Worm (Caenorhabditis elegans): Measurements from ENCODE around the gene cyp-13A5.

Gene cyp-13A5

DNA sequence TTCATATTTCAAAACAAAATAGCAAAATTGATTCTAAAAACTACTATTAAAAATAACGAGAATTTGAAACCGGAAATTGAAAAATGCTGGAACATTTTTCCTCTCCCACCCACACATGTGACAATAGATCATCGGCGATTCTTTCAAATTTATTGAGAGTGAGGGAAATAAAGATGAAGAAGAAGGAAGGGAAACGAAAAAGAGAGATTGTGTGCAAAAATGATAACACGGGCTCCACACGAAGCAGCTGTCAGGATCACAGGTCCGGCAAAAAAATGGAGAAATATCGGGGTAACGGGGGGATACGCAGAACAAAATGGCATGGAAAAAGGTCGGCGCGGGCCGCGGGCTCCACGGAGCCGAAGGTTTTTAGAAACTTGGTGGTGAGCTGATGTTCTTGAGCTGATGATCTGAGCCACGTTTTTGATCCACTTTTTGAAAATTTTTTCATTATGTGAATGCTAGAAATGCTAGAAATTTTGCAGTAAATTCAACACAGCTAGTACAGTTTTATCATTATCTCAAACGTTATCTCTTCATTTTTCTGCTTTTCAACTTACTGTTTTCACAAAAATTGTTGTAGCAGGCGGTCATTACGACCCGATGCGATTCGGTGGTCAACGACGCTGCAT is 42.4 kb downstream of the cyp-13A5 start, which contains the start of gene shk-1 (continued):
- TF ChIP-seq snpc-3.4 (tag; optimal IDR thresholded peaks at IDR 0.05): no peak

DNA sequence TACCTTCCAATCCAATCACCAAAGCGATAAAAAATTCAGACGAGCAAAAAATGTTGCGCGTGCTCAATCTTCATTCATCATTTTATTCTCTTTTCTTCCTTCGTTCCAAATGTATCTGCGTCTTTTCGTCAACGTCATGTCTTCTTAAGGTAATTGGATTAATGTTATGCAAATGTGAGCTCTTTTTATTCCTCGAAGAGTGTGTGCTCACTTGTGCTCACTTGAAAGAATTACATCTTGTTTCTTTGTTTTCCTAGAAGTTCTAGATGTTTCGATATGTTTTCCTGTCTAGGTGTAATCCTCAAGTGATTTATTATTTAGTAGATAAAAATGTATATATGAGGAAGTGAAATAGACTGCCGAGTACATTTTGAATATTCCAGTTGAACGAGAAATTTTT is 44.7 kb downstream of the cyp-13A5 start:
- no peak for TF ChIP-seq ceh-27 (GFP tag; optimal IDR thresholded peaks at IDR 0.05)
- TF ChIP-seq ztf-22 (GFP tag; optimal IDR thresholded peaks at IDR 0.05): no peak
- TF ChIP-seq repo-1 (tag; optimal IDR thresholded peaks at IDR 0.05): no peak
- no peak for TF ChIP-seq mxl-1 (tag; optimal IDR thresholded peaks at IDR 0.05)
- TF ChIP-seq F33H1.4 (GFP tag; IDR thresholded peaks at IDR 0.05): no peak
- no peak for TF ChIP-seq lsl-1 (GFP tag; optimal IDR thresholded peaks at IDR 0.05)
- TF ChIP-seq Y53F4B.3 (GFP tag; IDR thresholded peaks at IDR 0.05): no peak
- no peak for TF ChIP-seq hmg-1.2 (GFP tag; IDR thresholded peaks at IDR 0.05)
- no peak for TF ChIP-seq snpc-1.3 (tag; optimal IDR thresholded peaks at IDR 0.05; ENCODE audit: insufficient read depth)

DNA sequence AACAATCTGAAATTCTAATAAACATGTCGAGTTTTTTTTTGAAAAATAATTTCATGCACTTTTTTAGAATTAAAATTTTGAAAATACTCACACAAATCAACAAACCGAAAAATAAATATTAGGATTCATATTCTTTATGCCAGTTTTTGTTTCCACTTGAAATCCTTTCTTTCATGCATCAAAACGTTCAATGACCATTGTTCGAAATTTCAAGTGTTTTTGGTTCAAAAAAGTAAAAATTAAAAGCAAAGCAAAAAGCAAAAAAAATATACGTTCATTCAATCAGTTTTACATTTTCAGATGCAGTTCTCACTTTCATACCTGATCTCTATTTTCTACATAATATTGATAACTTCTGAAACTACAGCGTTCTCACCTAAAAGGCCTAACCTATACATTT is 46.4 kb downstream of the cyp-13A5 start, which contains the start of gene ZK1321.1:
Gene ZK1321.1, plus strand, starts transcription at position 301 of the 400 bp plus-strand sequence.
- TF ChIP-seq let-526 (GFP tag; IDR thresholded peaks at IDR 0.05): no peak
- TF ChIP-seq ztf-25 (GFP tag; IDR thresholded peaks at IDR 0.05): no peak

DNA sequence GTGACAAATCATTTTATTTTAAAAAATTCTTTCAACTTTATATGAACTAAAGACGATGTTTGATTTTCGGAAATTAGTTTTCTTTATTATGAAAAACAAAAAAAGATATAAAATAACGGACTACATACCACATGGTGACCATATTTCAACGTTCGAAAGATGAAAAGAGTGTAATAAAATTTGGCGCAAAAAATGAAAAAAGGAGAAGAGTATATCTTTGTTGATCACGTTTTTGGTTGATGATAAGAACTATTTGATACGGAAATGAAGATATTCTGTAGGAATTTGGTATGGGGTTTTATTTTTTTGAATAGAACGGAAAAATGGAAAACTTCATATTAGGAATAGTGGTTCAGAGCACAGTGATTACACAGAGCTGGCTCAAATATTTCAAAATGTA is 47.1 kb downstream of the cyp-13A5 start, which contains the start of gene Y53C12B.7:
Gene Y53C12B.7, minus strand, starts transcription at position 163 of the 400 bp plus-strand sequence.
- TF ChIP-seq attf-6 (GFP tag; IDR thresholded peaks at IDR 0.05) (no peak), let-526 (GFP tag; IDR thresholded peaks at IDR 0.05) (no peak), hrde-1 (tag; optimal IDR thresholded peaks at IDR 0.05; ENCODE audit: borderline replicate concordance) (no peak), tbp1 (GFP tag; optimal IDR thresholded peaks at IDR 0.05) (no peak), aptf-2 (GFP tag; conservative IDR thresholded peaks at IDR 0.05) (no peak), rpc-1 (optimal IDR thresholded peaks at IDR 0.05) (no peak), rpc-1 (tag; optimal IDR thresholded peaks at IDR 0.05) (no peak), snpc-1.3 (tag; optimal IDR thresholded peaks at IDR 0.05; ENCODE audit: insufficient read depth) (no peak), madf-6 (GFP tag; IDR thresholded peaks at IDR 0.05) (no peak), snpc-4 (GFP tag; optimal IDR thresholded peaks at IDR 0.05) (no peak), snpc-4 (tag; optimal IDR thresholded peaks at IDR 0.05) (no peak), rcor-1 (GFP tag; IDR thresholded peaks at IDR 0.05) (no peak), cebp-2 (GFP tag; IDR thresholded peaks at IDR 0.05) (no peak), zfh-2 (GFP tag; conservative IDR thresholded peaks at IDR 0.05) (no peak), lag-1 (GFP tag; IDR thresholded peaks at IDR 0.05) (no peak), akir-1 (GFP tag; optimal IDR thresholded peaks at IDR 0.05) (no peak), sdz-38 (tag; optimal IDR thresholded peaks at IDR 0.05) (no peak), somi-1 (GFP tag; optimal IDR thresholded peaks at IDR 0.05) (no peak), bed-2 (GFP tag; IDR thresholded peaks at IDR 0.05) (no peak), ztf-3 (GFP tag; optimal IDR thresholded peaks at IDR 0.05) (no peak), nfyb-1 (GFP tag; IDR thresholded peaks at IDR 0.05) (no peak), nhr-27 (tag; optimal IDR thresholded peaks at IDR 0.05) (no peak)

DNA sequence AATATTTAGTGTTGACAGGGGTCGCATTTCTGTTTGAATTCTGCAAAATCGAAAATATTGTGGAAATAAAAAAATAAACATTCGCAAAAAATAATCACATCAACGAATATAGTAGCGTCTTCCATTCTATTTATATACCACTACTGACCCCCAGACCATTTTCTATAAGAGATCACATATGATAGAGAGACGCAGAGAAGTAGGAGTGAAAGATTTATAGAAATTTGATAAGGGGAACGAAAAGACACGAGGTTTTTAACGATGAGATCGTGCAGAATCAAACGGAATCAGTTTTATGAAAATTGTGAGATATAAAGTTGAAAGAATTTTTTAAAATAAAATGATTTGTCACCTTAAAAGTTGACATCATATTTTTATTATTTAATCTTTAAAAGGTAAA is 47.9 kb downstream of the cyp-13A5 start:
- TF ChIP-seq aptf-2 (GFP tag; conservative IDR thresholded peaks at IDR 0.05) (no peak), Y56A3A.18 (GFP tag; IDR thresholded peaks at IDR 0.05) (no peak), lir-1 (GFP tag; conservative IDR thresholded peaks at IDR 0.05) (no peak), nhr-27 (tag; optimal IDR thresholded peaks at IDR 0.05) (no peak), hmg-1.2 (GFP tag; IDR thresholded peaks at IDR 0.05) (no peak), rpc-1 (optimal IDR thresholded peaks at IDR 0.05) (no peak), rpc-1 (tag; optimal IDR thresholded peaks at IDR 0.05) (no peak), egrh-3 (GFP tag; IDR thresholded peaks at IDR 0.05) (no peak), tbx-9 (tag; optimal IDR thresholded peaks at IDR 0.05; ENCODE audit: borderline replicate concordance) (no peak)
